Worm (Caenorhabditis elegans) whole organism, young adult: ENCODE results near the gene ZC317.6.

Experiments used
- C17E4.6 ChIP-seq: fragments of 200-800 bp; sonication (Bioruptor generic); IDR thresholded peaks from 2 replicates; pipeline ENCODE4 v1.3.6; 2022; ENCODE audit warnings: missing genetic modification reagents, missing genetic modification characterization, missing compliant biosample characterization
- F33H1.4 ChIP-seq: fragments of 200-800 bp; sonication (Bioruptor generic); IDR thresholded peaks from 2 replicates; pipeline ENCODE4 v1.3.6; 2022; ENCODE audit warnings: missing genetic modification reagents, missing genetic modification characterization, missing compliant biosample characterization
- F39B2.1 ChIP-seq: fragments of 200-800 bp; sonication (Bioruptor generic); IDR thresholded peaks from 2 replicates; pipeline ENCODE4 v1.3.6; 2022; ENCODE audit warnings: missing genetic modification reagents, missing genetic modification characterization, missing compliant biosample characterization
- F57C9.4 ChIP-seq: sonication (generic microtip); optimal IDR thresholded peaks from 2 replicates; lab custom pipeline; 2017; ENCODE audit warnings: mild to moderate bottlenecking, missing genetic modification characterization, missing compliant biosample characterization
- K12H6.12 ChIP-seq: fragments of 200-800 bp; sonication (Bioruptor generic); optimal IDR thresholded peaks from 2 replicates; lab custom pipeline; 2018; ENCODE audit warnings: mild to moderate bottlenecking, missing genetic modification characterization, missing compliant biosample characterization
- Y53G8AR.9 ChIP-seq: fragments of 200-800 bp; sonication (Bioruptor generic); conservative IDR thresholded peaks from 2 replicates; pipeline ENCODE4 v1.3.6; 2022; ENCODE audit warnings: missing genetic modification reagents, missing genetic modification characterization, missing compliant biosample characterization
- Y56A3A.18 ChIP-seq: fragments of 200-800 bp; sonication (Bioruptor generic); IDR thresholded peaks from 2 replicates; pipeline ENCODE4 v1.3.6; 2022; ENCODE audit warnings: missing genetic modification reagents, missing genetic modification characterization, missing compliant biosample characterization
- Y67H2A.10 ChIP-seq: fragments of 200-800 bp; sonication (Bioruptor generic); conservative IDR thresholded peaks from 2 replicates; pipeline ENCODE4 v1.3.6; 2022; ENCODE audit warnings: missing genetic modification reagents, missing genetic modification characterization, missing compliant biosample characterization
- akir-1 ChIP-seq: fragments of 200-800 bp; sonication (Bioruptor generic); optimal IDR thresholded peaks from 2 replicates; lab custom pipeline; 2018; ENCODE audit warnings: mild to moderate bottlenecking, missing genetic modification characterization, moderate library complexity, missing compliant biosample characterization
- ama-1 ChIP-seq, 3 experiments: fragments of 150-350 bp in 1 of 3; sonication (generic microtip) in 2 of 3; optimal IDR thresholded peaks; 2 replicates each; lab custom pipeline; 2014 to 2018; ENCODE audit warnings: missing biosample characterization in 2 of 3, missing genetic modification characterization in 2 of 3, missing genetic modification reagents in 2 of 3
- aptf-3 ChIP-seq: fragments of 200-800 bp; sonication (Bioruptor generic); IDR thresholded peaks from 2 replicates; pipeline ENCODE4 v1.3.6; 2022; ENCODE audit warnings: missing genetic modification characterization, missing compliant biosample characterization
- atf-7 ChIP-seq: sonication (generic microtip); optimal IDR thresholded peaks from 2 replicates; lab custom pipeline; 2017; ENCODE audit warnings: mild to moderate bottlenecking, missing genetic modification characterization, missing compliant biosample characterization
- athp-1 ChIP-seq: sonication (generic microtip); optimal IDR thresholded peaks from 2 replicates; lab custom pipeline; 2017; ENCODE audit warnings: mild to moderate bottlenecking, missing genetic modification characterization, missing compliant biosample characterization
- attf-6 ChIP-seq: fragments of 200-800 bp; sonication (Bioruptor generic); IDR thresholded peaks from 2 replicates; pipeline ENCODE4 v1.3.6; 2022; ENCODE audit warnings: missing genetic modification reagents, missing genetic modification characterization, missing compliant biosample characterization
- cebp-2 ChIP-seq: fragments of 200-800 bp; sonication (Bioruptor generic); IDR thresholded peaks from 2 replicates; pipeline ENCODE4 v1.3.6; 2022; ENCODE audit warnings: missing genetic modification characterization, missing compliant biosample characterization
- ceh-79 ChIP-seq: sonication (generic microtip); optimal IDR thresholded peaks from 2 replicates; lab custom pipeline; 2017; ENCODE audit warnings: mild to moderate bottlenecking, missing genetic modification characterization, missing compliant biosample characterization
- chd-7 ChIP-seq: sonication (generic microtip); optimal IDR thresholded peaks from 2 replicates; lab custom pipeline; 2016; ENCODE audit warnings: mild to moderate bottlenecking, missing genetic modification characterization, moderate library complexity, missing compliant biosample characterization
- dox-1 ChIP-seq: fragments of 200-800 bp; sonication (Bioruptor generic); IDR thresholded peaks from 2 replicates; pipeline ENCODE4 v1.3.6; 2022; ENCODE audit warnings: missing genetic modification reagents, missing genetic modification characterization, missing compliant biosample characterization
- dpff-1 ChIP-seq: sonication (generic microtip); optimal IDR thresholded peaks from 2 replicates; lab custom pipeline; 2017; ENCODE audit warnings: mild to moderate bottlenecking, missing genetic modification characterization, missing compliant biosample characterization
- dpl-1 ChIP-seq: fragments of 150-350 bp; optimal IDR thresholded peaks from 2 replicates; lab custom pipeline; 2014; ENCODE audit warnings: missing biosample characterization, missing genetic modification reagents, missing genetic modification characterization
- egl-44 ChIP-seq: fragments of 200-800 bp; sonication (Bioruptor generic); IDR thresholded peaks from 2 replicates; pipeline ENCODE4 v1.3.6; 2022; ENCODE audit warnings: missing genetic modification reagents, missing genetic modification characterization, missing compliant biosample characterization
- egrh-3 ChIP-seq: fragments of 200-800 bp; sonication (Bioruptor generic); IDR thresholded peaks from 2 replicates; pipeline ENCODE4 v1.3.6; 2022; ENCODE audit warnings: missing genetic modification reagents, missing genetic modification characterization, missing compliant biosample characterization
- ekl-4 ChIP-seq: fragments of 200-800 bp; sonication (Bioruptor generic); IDR thresholded peaks from 2 replicates; pipeline ENCODE4 v1.3.6; 2022; ENCODE audit warnings: missing genetic modification reagents, missing genetic modification characterization, missing compliant biosample characterization
- ets-4 ChIP-seq: fragments of 200-800 bp; sonication (Bioruptor generic); optimal IDR thresholded peaks from 2 replicates; lab custom pipeline; 2018; ENCODE audit warnings: mild to moderate bottlenecking, missing genetic modification characterization, missing compliant biosample characterization
- fkh-3 ChIP-seq: sonication (generic microtip); optimal IDR thresholded peaks from 2 replicates; lab custom pipeline; 2016; ENCODE audit warnings: mild to moderate bottlenecking, missing genetic modification characterization, missing compliant biosample characterization
- hlh-12 ChIP-seq: sonication (generic microtip); optimal IDR thresholded peaks from 2 replicates; lab custom pipeline; 2016; ENCODE audit warnings: missing genetic modification characterization, missing compliant biosample characterization
- hmg-1.2 ChIP-seq: fragments of 200-800 bp; sonication (Bioruptor generic); IDR thresholded peaks from 2 replicates; pipeline ENCODE4 v1.3.6; 2022; ENCODE audit warnings: missing genetic modification reagents, missing genetic modification characterization, missing compliant biosample characterization
- hsf-1 ChIP-seq: fragments of 200-800 bp; sonication (Bioruptor generic); IDR thresholded peaks from 2 replicates; pipeline ENCODE4 v1.3.6; 2022; ENCODE audit warnings: missing genetic modification reagents, missing genetic modification characterization, missing compliant biosample characterization
- lin-26 ChIP-seq: fragments of 200-800 bp; sonication (Bioruptor generic); IDR thresholded peaks from 2 replicates; pipeline ENCODE4 v1.3.6; 2022; ENCODE audit warnings: missing genetic modification reagents, missing genetic modification characterization, missing compliant biosample characterization
- lin-35 ChIP-seq, 3 experiments: fragments of 150-350 bp in 2 of 3; sonication (generic microtip) in 1 of 3; optimal IDR thresholded peaks; 2 replicates each; lab custom pipeline; 2014 to 2018; ENCODE audit warnings: missing biosample characterization in 3 of 3, missing genetic modification characterization in 3 of 3, missing genetic modification reagents in 3 of 3
- lsl-1 ChIP-seq: fragments of 200-800 bp; sonication (Bioruptor generic); optimal IDR thresholded peaks from 2 replicates; lab custom pipeline; 2018; ENCODE audit warnings: mild to moderate bottlenecking, missing genetic modification characterization, moderate library complexity, missing compliant biosample characterization
- lsy-27 ChIP-seq: sonication (generic microtip); optimal IDR thresholded peaks from 2 replicates; lab custom pipeline; 2017; ENCODE audit warnings: missing genetic modification characterization, mild to moderate bottlenecking, missing compliant biosample characterization, antibody characterized with exemption, missing genotype, borderline replicate concordance; ENCODE audit not compliant: insufficient read depth
- madf-3 ChIP-seq: fragments of 200-800 bp; sonication (Bioruptor generic); IDR thresholded peaks from 2 replicates; pipeline ENCODE4 v1.3.6; 2022; ENCODE audit warnings: missing genetic modification reagents, missing genetic modification characterization, missing compliant biosample characterization
- madf-6 ChIP-seq: fragments of 200-800 bp; sonication (Bioruptor generic); IDR thresholded peaks from 2 replicates; pipeline ENCODE4 v1.3.6; 2022; ENCODE audit warnings: missing genetic modification reagents, missing genetic modification characterization, missing compliant biosample characterization
- mcd-1 ChIP-seq: fragments of 200-800 bp; sonication (Bioruptor generic); IDR thresholded peaks from 2 replicates; pipeline ENCODE4 v1.3.6; 2022; ENCODE audit warnings: missing genetic modification reagents, missing genetic modification characterization, missing compliant biosample characterization
- nfyb-1 ChIP-seq: fragments of 200-800 bp; sonication (Bioruptor generic); IDR thresholded peaks from 2 replicates; pipeline ENCODE4 v1.3.6; 2022; ENCODE audit warnings: missing genetic modification reagents, missing genetic modification characterization, missing compliant biosample characterization
- nhr-80 ChIP-seq: sonication (generic microtip); optimal IDR thresholded peaks from 2 replicates; lab custom pipeline; 2016; ENCODE audit warnings: missing genetic modification characterization, missing compliant biosample characterization
- pbrm-1 ChIP-seq: fragments of 200-800 bp; sonication (Bioruptor generic); IDR thresholded peaks from 2 replicates; pipeline ENCODE4 v1.3.6; 2022; ENCODE audit warnings: missing genetic modification reagents, missing genetic modification characterization, missing compliant biosample characterization
- pha-4 ChIP-seq: fragments of 150-350 bp; sonication (generic microtip); optimal IDR thresholded peaks from 2 replicates; lab custom pipeline; 2014; ENCODE audit warnings: missing biosample characterization, missing genetic modification reagents, missing genetic modification characterization
- repo-1 ChIP-seq: sonication (generic microtip); optimal IDR thresholded peaks from 2 replicates; lab custom pipeline; 2017; ENCODE audit warnings: mild to moderate bottlenecking, missing genetic modification characterization, missing compliant biosample characterization
- snpc-4 ChIP-seq, 5 experiments: fragments of 150-350 bp in 1 of 5; sonication (generic microtip) in 4 of 5; optimal IDR thresholded peaks; 2 replicates each; lab custom pipeline; 2014 to 2018; ENCODE audit warnings: missing genetic modification characterization in 5 of 5, missing biosample characterization in 3 of 5, antibody characterized with exemption in 2 of 5, mild to moderate bottlenecking in 2 of 5, missing compliant biosample characterization in 2 of 5, missing genotype in 2 of 5, moderate library complexity in 2 of 5, missing genetic modification reagents in 1 of 5
- unc-130 ChIP-seq: sonication (generic microtip); optimal IDR thresholded peaks from 2 replicates; lab custom pipeline; 2016; ENCODE audit warnings: missing genetic modification reagents, missing genetic modification characterization, missing compliant biosample characterization
- zfh-2 ChIP-seq: fragments of 200-800 bp; sonication (Bioruptor generic); conservative IDR thresholded peaks from 2 replicates; pipeline ENCODE4 v1.3.6; 2022; ENCODE audit warnings: missing genetic modification reagents, missing genetic modification characterization, missing compliant biosample characterization
- zim-3 ChIP-seq: sonication (generic microtip); optimal IDR thresholded peaks from 2 replicates; lab custom pipeline; 2017; ENCODE audit warnings: mild to moderate bottlenecking, missing genetic modification characterization, moderate library complexity, missing compliant biosample characterization

The ZC317.6 gene

DNA sequence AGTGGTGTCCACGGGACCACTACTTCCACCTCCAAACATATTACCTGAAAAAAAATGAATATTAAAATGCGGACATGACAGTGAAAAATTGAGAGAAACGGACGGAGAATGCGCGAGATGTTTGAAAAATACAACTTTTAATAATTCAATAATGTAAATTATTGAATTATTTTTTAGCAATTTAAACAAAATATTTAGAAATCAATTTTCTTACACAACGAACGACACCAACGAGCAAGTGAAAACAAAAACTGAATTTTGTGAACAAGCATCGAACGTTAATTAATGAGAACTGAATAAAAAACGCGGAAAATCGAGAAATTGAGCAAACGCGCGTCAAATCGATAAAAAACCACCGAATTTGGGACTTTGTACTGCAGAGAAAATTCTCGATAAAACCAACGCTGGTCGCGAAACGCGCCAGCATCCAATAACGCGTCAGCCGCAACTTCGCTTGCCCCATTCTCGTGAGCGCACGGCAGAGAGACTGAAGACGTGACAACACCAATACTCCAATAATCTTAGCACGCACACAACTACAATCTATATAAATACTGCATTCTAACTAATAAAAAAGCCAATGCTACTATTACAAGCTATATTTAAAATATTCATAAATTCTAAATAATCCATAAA lies 36.5 kb upstream of the ZC317.6 start, which contains the start of the genes dnj-19 and nhr-47 (continued):
- TF ChIP-seq madf-3 (peak; percentile 91), nfyb-1 (peak; percentile 95)

DNA sequence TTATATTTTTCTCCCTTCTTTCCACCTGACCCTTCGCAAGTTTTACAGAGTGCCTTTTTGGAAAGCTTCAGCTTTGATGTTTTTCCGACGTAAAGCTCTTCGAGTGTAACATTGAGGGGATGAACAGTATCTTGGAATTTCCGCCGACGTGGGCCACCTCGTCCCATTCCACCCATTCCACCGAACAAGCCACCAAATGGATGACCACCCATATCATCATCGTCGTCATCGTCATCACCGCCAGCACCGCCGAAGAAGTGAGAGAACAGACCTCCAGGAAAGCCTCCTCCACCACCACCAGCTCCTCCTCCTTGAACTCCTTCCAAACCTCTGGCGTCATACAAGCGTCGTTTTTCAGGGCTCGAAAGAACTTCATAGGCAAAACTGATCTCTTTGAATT lies 35.9 kb upstream of the ZC317.6 start:
- no peak for TF ChIP-seq egl-44
- TF ChIP-seq attf-6 (GFP tag; lab: Robert Waterston, UW), result no peak
- peak; percentile 58 for TF ChIP-seq zfh-2 (GFP tag; lab: Robert Waterston, UW)
- TF ChIP-seq dox-1 (GFP tag; lab: Robert Waterston, UW), result peak; percentile 13; the same call in 1 of the 2 replicates
- TF ChIP-seq lsl-1 (GFP tag; lab: Kevin White, UChicago), result no peak
- TF ChIP-seq ekl-4 (GFP tag; lab: Robert Waterston, UW), result no peak
- no peak for TF ChIP-seq K12H6.12 (tag; lab: Kevin White, UChicago)
- no peak for TF ChIP-seq nhr-80 (tag; lab: Kevin White, UChicago)
- TF ChIP-seq aptf-3, result no peak
- no peak for TF ChIP-seq fkh-3 (tag; lab: Kevin White, UChicago)
- no peak for TF ChIP-seq hsf-1
- no peak for TF ChIP-seq dpff-1
- TF ChIP-seq nfyb-1, result 0 out of 2 replicates have a peak, but pooled peaks have one; percentile 12
- TF ChIP-seq F39B2.1, result no peak
- TF ChIP-seq F57C9.4 (tag; lab: Kevin White, UChicago), result no peak
- TF ChIP-seq repo-1, result no peak
- no peak for TF ChIP-seq madf-3
- TF ChIP-seq Y56A3A.18 (GFP tag; lab: Robert Waterston, UW), result no peak
- TF ChIP-seq athp-1 (tag; lab: Kevin White, UChicago), result no peak
- TF ChIP-seq unc-130 (GFP tag; lab: Kevin White, UChicago), result no peak
- no peak for TF ChIP-seq chd-7 (tag; lab: Kevin White, UChicago)
- TF ChIP-seq egrh-3 (GFP tag; lab: Robert Waterston, UW), result peak; percentile 27; the same call in 1 of the 2 replicates

DNA sequence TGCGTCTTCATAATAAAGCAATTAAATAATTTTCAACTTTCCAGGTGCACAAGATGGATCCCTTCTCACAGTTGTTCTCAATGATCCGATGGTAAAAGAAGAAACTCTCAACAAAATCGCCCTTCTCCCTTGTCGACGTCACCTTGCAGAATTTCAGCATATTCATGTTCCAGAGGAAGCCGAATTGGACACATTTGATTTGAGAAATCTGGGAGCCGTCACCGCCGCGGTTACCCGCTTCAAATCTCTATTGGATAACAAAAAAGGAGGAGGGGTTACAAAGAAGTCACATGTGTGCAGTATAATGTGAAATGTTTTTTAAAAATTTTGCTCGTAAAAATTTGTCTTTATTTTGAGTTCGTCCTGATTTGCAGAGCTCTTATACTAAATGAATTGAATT lies 34.3 kb upstream of the ZC317.6 start:
- TF ChIP-seq egrh-3 (GFP tag; lab: Robert Waterston, UW) (no peak), F33H1.4 (GFP tag; lab: Robert Waterston, UW) (0 out of 2 replicates have a peak, but pooled peaks have one; percentile 16), zim-3 (tag; lab: Kevin White, UChicago) (no peak), lin-26 (peak; percentile 46; the same call in 1 of the 2 replicates), akir-1 (GFP tag; lab: Kevin White, UChicago) (no peak), pha-4 (tag; lab: Kevin White, UChicago) (no peak), ama-1 (optimal IDR thresholded peaks at IDR 0.05; lab: Kevin White, UChicago) (peak; percentile 86), ama-1 (GFP tag; optimal IDR thresholded peaks at IDR 0.05; lab: Kevin White, UChicago) (no peak), atf-7 (tag; lab: Kevin White, UChicago) (no peak), ets-4 (GFP tag; lab: Kevin White, UChicago) (no peak), hlh-12 (no peak), Y53G8AR.9 (peak; percentile 54; the same call in 1 of the 2 replicates), ceh-79 (tag; lab: Kevin White, UChicago) (peak; percentile 29), aptf-3 (no peak), F57C9.4 (tag; lab: Kevin White, UChicago) (no peak), hmg-1.2 (no peak), dpl-1 (GFP tag; lab: Kevin White, UChicago) (no peak), snpc-4 (GFP tag; optimal IDR thresholded peaks at IDR 0.05; lab: Kevin White, UChicago) (no peak), snpc-4 (tag; optimal IDR thresholded peaks at IDR 0.05; lab: Kevin White, UChicago) (peak in 1 of 4 experiments; percentile 15), pbrm-1 (GFP tag; lab: Robert Waterston, UW) (peak; percentile 23; the same call in 1 of the 2 replicates), attf-6 (GFP tag; lab: Robert Waterston, UW) (peak; percentile 40; the same call in 1 of the 2 replicates), mcd-1 (0 out of 2 replicates have a peak, but pooled peaks have one; percentile 4), Y67H2A.10 (GFP tag; lab: Robert Waterston, UW) (no peak), C17E4.6 (no peak), lsy-27 (tag; lab: Kevin White, UChicago) (no peak), madf-6 (GFP tag; lab: Robert Waterston, UW) (peak; percentile 43; the same call in 1 of the 2 replicates), cebp-2 (GFP tag; lab: Robert Waterston, UW) (0 out of 2 replicates have a peak, but pooled peaks have one; percentile 70), lin-35 (GFP tag; optimal IDR thresholded peaks at IDR 0.05; lab: Kevin White, UChicago) (no peak)
